Worm (Caenorhabditis elegans) whole organism, L1 larva: ENCODE data around the gene C38H2.2.

Source experiments
- F16B12.6 ChIP-seq: fragments of 150-350 bp; optimal IDR thresholded peaks from 2 replicates; lab custom pipeline; 2014; ENCODE audit warnings: missing biosample characterization, missing genetic modification characterization
- lin-14 ChIP-seq: fragments of 200-800 bp; sonication (Bioruptor generic); optimal IDR thresholded peaks from 2 replicates; lab custom pipeline; 2018; ENCODE audit warnings: mild to moderate bottlenecking, missing genetic modification characterization, moderate library complexity, missing compliant biosample characterization
- mdl-1 ChIP-seq, 2 experiments: fragments of 150-350 bp; optimal IDR thresholded peaks; 2 replicates each; lab custom pipeline; 2014 to 2017; ENCODE audit warnings: missing biosample characterization in 2 of 2, missing genetic modification characterization in 2 of 2, inconsistent platforms in 1 of 2
- rnt-1 ChIP-seq: sonication (generic microtip); optimal IDR thresholded peaks from 2 replicates; lab custom pipeline; 2016; ENCODE audit warnings: mild to moderate bottlenecking, missing genetic modification characterization, moderate library complexity, missing compliant biosample characterization
- snu-23 ChIP-seq: sonication (generic microtip); optimal IDR thresholded peaks from 2 replicates; lab custom pipeline; 2016; ENCODE audit warnings: missing genetic modification characterization, missing compliant biosample characterization
- sox-4 ChIP-seq: sonication (generic microtip); optimal IDR thresholded peaks from 2 replicates; lab custom pipeline; 2016; ENCODE audit warnings: missing genetic modification characterization, missing compliant biosample characterization
- tbx-2 ChIP-seq: sonication (generic microtip); optimal IDR thresholded peaks from 2 replicates; lab custom pipeline; 2016; ENCODE audit warnings: missing genetic modification characterization, missing compliant biosample characterization
- unc-30 ChIP-seq: sonication (generic microtip); optimal IDR thresholded peaks from 2 replicates; lab custom pipeline; 2017; ENCODE audit warnings: missing biosample characterization, missing genetic modification characterization
- zip-4 ChIP-seq: fragments of 200-800 bp; sonication (Bioruptor generic); optimal IDR thresholded peaks from 2 replicates; lab custom pipeline; 2018; ENCODE audit warnings: mild to moderate bottlenecking, missing genetic modification characterization, moderate library complexity, missing compliant biosample characterization
- ztf-11 ChIP-seq, 2 experiments: sonication (generic microtip); optimal IDR thresholded peaks; 2 replicates each; lab custom pipeline; 2016 to 2017; ENCODE audit warnings: missing genetic modification characterization in 2 of 2, missing biosample characterization in 1 of 2, missing compliant biosample characterization in 1 of 2

C38H2.2 gene

ce11 chrIII:10432104-10432503 lies 50.5 kb downstream of the C38H2.2 start (continued):
- TF ChIP-seq zip-4 (GFP tag; lab: Kevin White, UChicago) (no peak), mdl-1 (tag; optimal IDR thresholded peaks at IDR 0.05; lab: Kevin White, UChicago) (peak in 1 of 2 experiments; percentile 21), F16B12.6 (peak; percentile 17), sox-4 (tag; lab: Kevin White, UChicago) (peak; percentile 11), lin-14 (no peak), tbx-2 (tag; lab: Kevin White, UChicago) (peak; percentile 3), ztf-11 (tag; optimal IDR thresholded peaks at IDR 0.05; lab: Kevin White, UChicago) (no peak), unc-30 (no peak), snu-23 (peak; percentile 34), rnt-1 (tag; lab: Kevin White, UChicago) (peak; percentile 78)
- TF ChIP-seq, all 84 proteins: peak for 22
